Fruit fly (Drosophila melanogaster): ENCODE data around the gene CG42393.

DNA sequence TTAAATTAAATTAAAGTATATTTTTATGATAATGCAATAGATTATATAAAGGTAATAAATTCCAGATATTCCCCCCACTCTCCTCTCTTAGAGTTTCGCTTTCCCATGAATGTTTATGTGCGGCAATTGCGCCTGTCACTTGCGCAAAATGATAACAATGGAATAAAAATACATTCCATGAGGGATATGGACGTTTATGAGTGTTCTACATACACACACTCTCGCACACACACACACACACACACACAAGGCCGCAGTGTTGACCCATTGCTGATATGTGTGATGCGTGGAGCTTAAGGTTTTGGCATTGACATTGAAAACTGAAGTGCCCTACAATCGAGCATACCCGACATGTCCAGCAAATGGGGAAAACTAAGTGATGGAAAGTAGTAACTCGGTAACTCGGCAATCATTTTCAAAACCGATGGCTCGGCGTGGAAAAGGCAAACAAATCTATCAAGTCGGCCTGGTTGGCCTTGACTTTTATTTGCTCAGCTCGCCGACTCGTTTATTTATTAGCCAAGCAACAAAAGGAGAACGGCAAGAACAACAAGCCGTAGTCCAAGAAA lies 4.1 kb downstream of the CG42393 start:
- TF ChIP-seq CG8478 (optimal IDR thresholded peaks at IDR 0.05) (no peak), Dll (optimal IDR thresholded peaks at IDR 0.05) (no peak), pan (optimal IDR thresholded peaks at IDR 0.05) (no peak), EcR (GFP tag; optimal IDR thresholded peaks at IDR 0.05) (no peak), psq (optimal IDR thresholded peaks at IDR 0.05) (no peak), usp (GFP tag; optimal IDR thresholded peaks at IDR 0.05) (no peak)
